Fruit fly (Drosophila melanogaster) whole organism, embryonic: ENCODE data around the gene senju.

Source experiments
- Atf6 ChIP-seq: fragments of 200-800 bp; sonication (Bioruptor generic); IDR thresholded peaks from 2 replicates; pipeline ENCODE4 v1.3.6; 2022; ENCODE audit warnings: missing biosample characterization, missing genetic modification characterization
- B-H1 ChIP-seq: fragments of 200-800 bp; sonication (Bioruptor generic); IDR thresholded peaks from 3 replicates; pipeline ENCODE4 v1.3.6; 2022; ENCODE audit warnings: missing biosample characterization, missing genetic modification characterization
- CG11504 ChIP-seq: fragments of 200-800 bp; sonication (Bioruptor generic); optimal IDR thresholded peaks from 3 replicates; lab custom pipeline; 2019; ENCODE audit warnings: missing biosample characterization, mild to moderate bottlenecking, missing genetic modification characterization, moderate library complexity
- CG11560 ChIP-seq: fragments of 200-800 bp; sonication (Bioruptor generic); IDR thresholded peaks from 3 replicates; pipeline ENCODE4 v1.3.6; 2022; ENCODE audit warnings: missing biosample characterization, missing genetic modification characterization
- CG11695 ChIP-seq: fragments of 200-800 bp; sonication (Bioruptor generic); IDR thresholded peaks from 3 replicates; pipeline ENCODE4 v1.3.6; 2022; ENCODE audit warnings: missing biosample characterization, missing genetic modification characterization
- CG12769 ChIP-seq: fragments of 200-800 bp; sonication (Bioruptor generic); optimal IDR thresholded peaks from 2 replicates; lab custom pipeline; 2019; ENCODE audit warnings: missing biosample characterization, mild to moderate bottlenecking, missing genetic modification characterization, moderate library complexity
- CG13775 ChIP-seq: fragments of 200-800 bp; sonication (Bioruptor generic); optimal IDR thresholded peaks from 3 replicates; lab custom pipeline; 2017; ENCODE audit warnings: missing biosample characterization, mild to moderate bottlenecking, missing genetic modification characterization
- CG1529 ChIP-seq: fragments of 200-800 bp; sonication (Bioruptor generic); optimal IDR thresholded peaks from 3 replicates; lab custom pipeline; 2018; ENCODE audit warnings: missing biosample characterization, missing genetic modification characterization
- CG15696 ChIP-seq: fragments of 200-800 bp; sonication (Bioruptor generic); optimal IDR thresholded peaks from 2 replicates; lab custom pipeline; 2019; ENCODE audit warnings: missing biosample characterization, mild to moderate bottlenecking, missing genetic modification characterization, moderate library complexity
- CG16813 ChIP-seq: fragments of 200-800 bp; sonication (Bioruptor generic); IDR thresholded peaks from 3 replicates; pipeline ENCODE4 v1.3.6; 2022; ENCODE audit warnings: missing biosample characterization, missing genetic modification characterization; ENCODE audit not compliant: partially characterized antibody
- CG17361 ChIP-seq: fragments of 200-800 bp; sonication (Bioruptor generic); IDR thresholded peaks from 3 replicates; pipeline ENCODE4 v1.3.6; 2022; ENCODE audit warnings: missing biosample characterization, missing genetic modification characterization
- CG2120 ChIP-seq: fragments of 200-800 bp; sonication (Bioruptor generic); optimal IDR thresholded peaks from 3 replicates; lab custom pipeline; 2016; ENCODE audit warnings: missing biosample characterization, missing genetic modification characterization
- CG30403 ChIP-seq: fragments of 200-800 bp; sonication (Bioruptor generic); optimal IDR thresholded peaks from 3 replicates; lab custom pipeline; 2016; ENCODE audit warnings: missing biosample characterization, missing genetic modification characterization
- CG31224 ChIP-seq: fragments of 200-800 bp; sonication (Bioruptor generic); IDR thresholded peaks from 2 replicates; pipeline ENCODE4 v1.3.6; 2022; ENCODE audit warnings: missing biosample characterization, missing genetic modification characterization
- CG31441 ChIP-seq: fragments of 200-800 bp; sonication (Bioruptor generic); IDR thresholded peaks from 2 replicates; pipeline ENCODE4 v1.3.6; 2022; ENCODE audit warnings: missing biosample characterization, missing genetic modification characterization
- CG4328 ChIP-seq: fragments of 200-800 bp; sonication (Bioruptor generic); optimal IDR thresholded peaks from 3 replicates; lab custom pipeline; 2017; ENCODE audit warnings: missing biosample characterization, missing genetic modification reagents, missing genetic modification characterization
- CG4820 ChIP-seq: fragments of 200-800 bp; sonication (Bioruptor generic); optimal IDR thresholded peaks from 3 replicates; lab custom pipeline; 2016; ENCODE audit warnings: missing biosample characterization, missing genetic modification characterization
- CG4854 ChIP-seq: fragments of 200-800 bp; sonication (Bioruptor generic); optimal IDR thresholded peaks from 2 replicates; lab custom pipeline; 2016; ENCODE audit warnings: missing biosample characterization, missing genetic modification characterization, inconsistent platforms
- CG5953 ChIP-seq: fragments of 200-800 bp; sonication (Bioruptor generic); IDR thresholded peaks from 2 replicates; pipeline ENCODE4 v1.3.6; 2022; ENCODE audit warnings: missing biosample characterization, missing genetic modification characterization
- CG6254 ChIP-seq: fragments of 200-800 bp; sonication (Bioruptor generic); optimal IDR thresholded peaks from 3 replicates; lab custom pipeline; 2017; ENCODE audit warnings: mild to moderate bottlenecking, missing biosample characterization, missing genetic modification reagents, missing genetic modification characterization
- CG6791 ChIP-seq: fragments of 200-800 bp; sonication (Bioruptor generic); IDR thresholded peaks from 3 replicates; pipeline ENCODE4 v1.3.6; 2022; ENCODE audit warnings: missing biosample characterization, missing genetic modification characterization; ENCODE audit not compliant: partially characterized antibody
- CG7786 ChIP-seq: fragments of 200-800 bp; sonication (Bioruptor generic); optimal IDR thresholded peaks from 2 replicates; lab custom pipeline; 2016; ENCODE audit warnings: missing biosample characterization, missing genetic modification characterization
- CG7987 ChIP-seq: fragments of 200-800 bp; sonication (Bioruptor generic); optimal IDR thresholded peaks from 2 replicates; lab custom pipeline; 2018; ENCODE audit warnings: missing biosample characterization, mild to moderate bottlenecking, missing genetic modification characterization, moderate library complexity
- CG8944 ChIP-seq: fragments of 200-800 bp; sonication (Bioruptor generic); optimal IDR thresholded peaks from 3 replicates; lab custom pipeline; 2016; ENCODE audit warnings: missing biosample characterization, missing genetic modification characterization
- CHES-1-like ChIP-seq: fragments of 200-800 bp; sonication (Bioruptor generic); optimal IDR thresholded peaks from 2 replicates; lab custom pipeline; 2016; ENCODE audit warnings: missing biosample characterization, missing genetic modification characterization
- CTCF ChIP-seq: fragments of 200-800 bp; sonication (Bioruptor generic); optimal IDR thresholded peaks from 2 replicates; lab custom pipeline; 2017; ENCODE audit warnings: missing biosample characterization, mild to moderate bottlenecking, missing genetic modification characterization, moderate library complexity
- CrebB ChIP-seq: fragments of 200-800 bp; sonication (Bioruptor generic); optimal IDR thresholded peaks from 3 replicates; lab custom pipeline; 2018; ENCODE audit warnings: missing biosample characterization, mild to moderate bottlenecking, missing genetic modification characterization
- Dbx ChIP-seq: fragments of 200-800 bp; sonication (Bioruptor generic); IDR thresholded peaks from 3 replicates; pipeline ENCODE4 v1.3.6; 2022; ENCODE audit warnings: missing biosample characterization, missing genetic modification characterization
- Dp ChIP-seq: fragments of 200-800 bp; sonication (Bioruptor generic); optimal IDR thresholded peaks from 2 replicates; lab custom pipeline; 2018; ENCODE audit warnings: missing biosample characterization, mild to moderate bottlenecking, missing genetic modification characterization, moderate library complexity
- Dref ChIP-seq: fragments of 200-800 bp; sonication (Bioruptor generic); IDR thresholded peaks from 2 replicates; pipeline ENCODE4 v1.3.6; 2022; ENCODE audit warnings: missing biosample characterization, missing genetic modification characterization
- HHEX ChIP-seq: fragments of 200-800 bp; sonication (Bioruptor generic); optimal IDR thresholded peaks from 3 replicates; lab custom pipeline; 2017; ENCODE audit warnings: missing biosample characterization, mild to moderate bottlenecking, missing genetic modification characterization, missing genetic modification reagents
- Hmr ChIP-seq: fragments of 200-800 bp; sonication (Bioruptor generic); optimal IDR thresholded peaks from 3 replicates; lab custom pipeline; 2017; ENCODE audit warnings: mild to moderate bottlenecking, missing biosample characterization, missing genetic modification reagents, missing genetic modification characterization
- Sry-δ ChIP-seq: fragments of 200-800 bp; sonication (Bioruptor generic); optimal IDR thresholded peaks from 2 replicates; lab custom pipeline; 2016; ENCODE audit warnings: missing biosample characterization, missing genetic modification characterization
- ci ChIP-seq: fragments of 200-800 bp; sonication (Bioruptor generic); IDR thresholded peaks from 3 replicates; pipeline ENCODE4 v1.3.6; 2022; ENCODE audit warnings: missing biosample characterization, missing genetic modification characterization
- corto ChIP-seq: fragments of 200-800 bp; sonication (Bioruptor generic); optimal IDR thresholded peaks from 2 replicates; lab custom pipeline; 2016; ENCODE audit warnings: missing biosample characterization, mild to moderate bottlenecking, missing genetic modification characterization, moderate library complexity
- ewg ChIP-seq: fragments of 200-800 bp; sonication (Bioruptor generic); optimal IDR thresholded peaks from 3 replicates; lab custom pipeline; 2017; ENCODE audit warnings: mild to moderate bottlenecking, missing biosample characterization, missing genetic modification reagents, missing genetic modification characterization
- jing ChIP-seq: fragments of 200-800 bp; sonication (Bioruptor generic); optimal IDR thresholded peaks from 2 replicates; lab custom pipeline; 2018; ENCODE audit warnings: missing biosample characterization, mild to moderate bottlenecking, missing genetic modification characterization
- klu ChIP-seq: fragments of 200-800 bp; sonication (Bioruptor generic); IDR thresholded peaks from 2 replicates; pipeline ENCODE4 v1.3.6; 2022; ENCODE audit warnings: missing biosample characterization, missing genetic modification characterization
- mld ChIP-seq: fragments of 200-800 bp; sonication (Bioruptor generic); IDR thresholded peaks from 3 replicates; pipeline ENCODE4 v1.3.6; 2022; ENCODE audit warnings: missing biosample characterization, missing genetic modification characterization; ENCODE audit not compliant: partially characterized antibody
- p53 ChIP-seq: fragments of 200-800 bp; sonication (Bioruptor generic); optimal IDR thresholded peaks from 2 replicates; lab custom pipeline; 2016; ENCODE audit warnings: missing biosample characterization, missing genetic modification characterization
- peb ChIP-seq: fragments of 200-800 bp; sonication (Bioruptor generic); IDR thresholded peaks from 2 replicates; pipeline ENCODE4 v1.3.6; 2022; ENCODE audit warnings: missing biosample characterization, missing genetic modification characterization
- schlank ChIP-seq: fragments of 200-800 bp; sonication (Bioruptor generic); optimal IDR thresholded peaks from 2 replicates; lab custom pipeline; 2018; ENCODE audit warnings: missing biosample characterization, mild to moderate bottlenecking, missing genetic modification characterization
- scrt ChIP-seq: fragments of 200-800 bp; sonication (Bioruptor generic); optimal IDR thresholded peaks from 2 replicates; lab custom pipeline; 2018; ENCODE audit warnings: missing biosample characterization, mild to moderate bottlenecking, missing genetic modification characterization, moderate library complexity
- sens-2 ChIP-seq: fragments of 200-800 bp; sonication (Bioruptor generic); IDR thresholded peaks from 2 replicates; pipeline ENCODE4 v1.3.6; 2022; ENCODE audit warnings: missing biosample characterization, missing genetic modification characterization
- sim ChIP-seq: fragments of 200-800 bp; sonication (Bioruptor generic); IDR thresholded peaks from 2 replicates; pipeline ENCODE4 v1.3.6; 2022; ENCODE audit warnings: missing biosample characterization, missing genetic modification characterization
- sr ChIP-seq: fragments of 200-800 bp; sonication (Bioruptor generic); IDR thresholded peaks from 3 replicates; pipeline ENCODE4 v1.3.6; 2022; ENCODE audit warnings: missing biosample characterization, missing genetic modification characterization
- sug ChIP-seq: fragments of 200-800 bp; optimal IDR thresholded peaks from 2 replicates; lab custom pipeline; 2019; ENCODE audit warnings: missing biosample characterization, mild to moderate bottlenecking, missing genetic modification characterization, moderate library complexity
- tgo ChIP-seq: fragments of 200-800 bp; sonication (Bioruptor generic); IDR thresholded peaks from 3 replicates; pipeline ENCODE4 v1.3.6; 2022; ENCODE audit warnings: missing biosample characterization, missing genetic modification characterization
- vnd ChIP-seq: fragments of 200-800 bp; sonication (Bioruptor generic); IDR thresholded peaks from 3 replicates; pipeline ENCODE4 v1.3.6; 2022; ENCODE audit warnings: missing biosample characterization, missing genetic modification characterization; ENCODE audit not compliant: partially characterized antibody
- wek ChIP-seq: fragments of 200-800 bp; sonication (Bioruptor generic); optimal IDR thresholded peaks from 3 replicates; lab custom pipeline; 2018; ENCODE audit warnings: missing biosample characterization, mild to moderate bottlenecking, missing genetic modification characterization, moderate library complexity

senju gene

dm6 chr2L:5052367-5052914, at the start of gene senju (continued):
- TF ChIP-seq CG6254 (GFP tag; lab: Kevin White, UChicago) (peak; percentile 75), CG1529 (GFP tag; lab: Kevin White, UChicago) (peak; percentile 72), corto (peak; percentile 54), CG4854 (GFP tag; lab: Kevin White, UChicago) (peak; percentile 79), HHEX (peak; percentile 80), scrt (peak; percentile 65), ci (peak; percentile 96), p53 (peak; percentile 69), CG12769 (peak; percentile 82), CTCF (GFP tag; lab: Kevin White, UChicago) (peak; percentile 55), Sry-δ (GFP tag; lab: Kevin White, UChicago) (peak; percentile 45), CG30403 (GFP tag; lab: Kevin White, UChicago) (peak; percentile 90), sim (GFP tag; lab: Robert Waterston, UW) (peak; percentile 62; the same call in 1 of the 2 replicates), Dbx (peak; percentile 86), vnd (peak; percentile 23; the same call in 1 of the 3 replicates), CG2120 (GFP tag; lab: Kevin White, UChicago) (peak; percentile 96), peb (GFP tag; lab: Robert Waterston, UW) (no peak; the same call in 1 of the 2 replicates), CHES-1-like (GFP tag; lab: Kevin White, UChicago) (peak; percentile 96), ewg (GFP tag; lab: Kevin White, UChicago) (peak; percentile 63), CG17361 (peak; percentile 78), CG11695 (GFP tag; lab: Robert Waterston, UW) (peak; percentile 74), Dp (peak; percentile 46), sug (tag; lab: Kevin White, UChicago) (peak; percentile 85), B-H1 (GFP tag; lab: Robert Waterston, UW) (peak; percentile 73), CG13775 (GFP tag; lab: Kevin White, UChicago) (peak; percentile 84), mld (GFP tag; lab: Robert Waterston, UW) (0 out of 3 replicates have a peak, but pooled peaks have one; percentile 46), sens-2 (GFP tag; lab: Robert Waterston, UW) (peak; percentile 76), CG4820 (peak; percentile 64), CrebB (peak; percentile 69), CG15696 (tag; lab: Kevin White, UChicago) (peak; percentile 38), CG16813 (GFP tag; lab: Robert Waterston, UW) (peak; percentile 39; the same call in 1 of the 3 replicates), Hmr (GFP tag; lab: Kevin White, UChicago) (peak; percentile 91), CG7786 (GFP tag; lab: Kevin White, UChicago) (peak; percentile 88), Atf6 (GFP tag; lab: Robert Waterston, UW) (peak; percentile 80), CG4328 (GFP tag; lab: Kevin White, UChicago) (peak; percentile 83), CG7987 (GFP tag; lab: Kevin White, UChicago) (peak; percentile 93), CG5953 (GFP tag; lab: Robert Waterston, UW) (peak; percentile 62; the same call in 1 of the 2 replicates), Dref (GFP tag; lab: Robert Waterston, UW) (peak; percentile 48), CG11504 (tag; lab: Kevin White, UChicago) (peak; percentile 76), CG6791 (GFP tag; lab: Robert Waterston, UW) (peak; percentile 54), tgo (GFP tag; lab: Robert Waterston, UW) (peak; percentile 82), klu (peak; percentile 41; the same call in 1 of the 2 replicates), schlank (tag; lab: Kevin White, UChicago) (peak; percentile 76), sr (peak; percentile 88), jing (GFP tag; lab: Kevin White, UChicago) (peak; percentile 76), CG11560 (tag; lab: Robert Waterston, UW) (no peak), CG8944 (GFP tag; lab: Kevin White, UChicago) (peak; percentile 93), CG31441 (peak; percentile 81), wek (GFP tag; lab: Kevin White, UChicago) (peak; percentile 57), CG31224 (GFP tag; lab: Robert Waterston, UW) (peak; percentile 63)
